Worm (Caenorhabditis elegans): Measurements from ENCODE around the gene snr-4.
"Not testable (repeated sequence)": the region's sequence is repeated elsewhere in the genome, so short reads cannot be mapped to it uniquely, and the experiment has no call there.

Gene snr-4

DNA sequence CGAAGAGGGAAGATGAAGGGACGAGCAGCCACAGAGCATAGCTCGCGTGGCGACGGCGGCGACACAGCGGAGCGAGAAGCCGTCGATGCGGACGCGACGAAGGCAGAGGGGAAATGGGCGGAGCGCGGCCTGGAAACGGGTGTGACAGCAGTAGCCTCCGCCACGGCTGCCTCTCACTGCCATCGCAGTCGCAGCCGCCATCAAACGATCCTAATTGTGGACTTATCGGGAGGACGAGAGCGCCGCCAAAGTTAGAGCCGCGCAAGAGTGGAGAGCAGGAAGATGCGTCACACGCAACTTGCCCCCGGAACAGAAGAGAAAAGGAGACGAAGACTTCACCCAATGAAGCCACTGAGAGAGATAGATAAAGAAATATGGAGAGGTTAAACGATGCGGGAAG is 44.8 kb upstream of the snr-4 start:
- 0 out of 2 replicates have a peak, but pooled peaks have one; percentile 6 for TF ChIP-seq nhr-19 (GFP tag; conservative IDR thresholded peaks at IDR 0.05)
- peak in 1 of 2 experiments; percentile 3 for TF ChIP-seq lsy-2 (tag; optimal IDR thresholded peaks at IDR 0.05)
- peak; percentile 15 for TF ChIP-seq snu-23 (GFP tag; optimal IDR thresholded peaks at IDR 0.05)
- peak; percentile 20 for TF ChIP-seq dsc-1 (tag; optimal IDR thresholded peaks at IDR 0.05)
- peak; percentile 84 for TF ChIP-seq egl-13 (tag; optimal IDR thresholded peaks at IDR 0.05)
- peak; percentile 2 for TF ChIP-seq mep-1 (tag; optimal IDR thresholded peaks at IDR 0.05)
- TF ChIP-seq mdl-1 (tag; optimal IDR thresholded peaks at IDR 0.05): peak in 1 of 2 experiments; percentile 8
- TF ChIP-seq ztf-4 (tag; optimal IDR thresholded peaks at IDR 0.05): peak; percentile 9
- no peak for TF ChIP-seq nhr-77 (tag; optimal IDR thresholded peaks at IDR 0.05)
- peak; percentile 63 for TF ChIP-seq nhr-71 (tag; optimal IDR thresholded peaks at IDR 0.05)
- no peak for TF ChIP-seq nhr-11 (tag; optimal IDR thresholded peaks at IDR 0.05)
- TF ChIP-seq C16A3.4 (tag; optimal IDR thresholded peaks at IDR 0.05): no peak
- TF ChIP-seq tbx-2 (tag; optimal IDR thresholded peaks at IDR 0.05): peak; percentile 53
- TF ChIP-seq zip-4 (GFP tag; optimal IDR thresholded peaks at IDR 0.05): no peak
- no peak for TF ChIP-seq nhr-28 (tag; optimal IDR thresholded peaks at IDR 0.05)
- no peak for TF ChIP-seq F16B12.6 (tag; optimal IDR thresholded peaks at IDR 0.05)
- TF ChIP-seq zag-1 (tag; optimal IDR thresholded peaks at IDR 0.05): no peak
- TF ChIP-seq fkh-10 (GFP tag; optimal IDR thresholded peaks at IDR 0.05): peak; percentile 71
- TF ChIP-seq swsn-7 (tag; optimal IDR thresholded peaks at IDR 0.05): peak; percentile 33
- TF ChIP-seq xbp-1 (tag; optimal IDR thresholded peaks at IDR 0.05): peak; percentile 17
- TF ChIP-seq pqm-1 (tag; optimal IDR thresholded peaks at IDR 0.05): no peak
- peak; percentile 82 for TF ChIP-seq ceh-63 (GFP tag; optimal IDR thresholded peaks at IDR 0.05)
- TF ChIP-seq sox-4 (tag; optimal IDR thresholded peaks at IDR 0.05): no peak
- no peak for TF ChIP-seq nhr-76 (tag; optimal IDR thresholded peaks at IDR 0.05)
- no peak for TF ChIP-seq nhr-85 (tag)
- peak; percentile 26 for TF ChIP-seq irx-1 (tag; optimal IDR thresholded peaks at IDR 0.05)
- peak; percentile 51 for TF ChIP-seq nhr-47 (tag; optimal IDR thresholded peaks at IDR 0.05)
- TF ChIP-seq ceh-82 (tag; optimal IDR thresholded peaks at IDR 0.05): peak in 2 of 3 experiments; percentile 24 to 35
- peak; percentile 70 for TF ChIP-seq fkh-8 (tag; optimal IDR thresholded peaks at IDR 0.05)
- TF ChIP-seq skn-1 (tag; optimal IDR thresholded peaks at IDR 0.05): no peak
- TF ChIP-seq unc-86 (tag; optimal IDR thresholded peaks at IDR 0.05): peak; percentile 67
- TF ChIP-seq lin-14 (GFP tag; optimal IDR thresholded peaks at IDR 0.05): peak; percentile 88
- TF ChIP-seq nhr-84 (tag; optimal IDR thresholded peaks at IDR 0.05): no peak
- peak; percentile 73 for TF ChIP-seq ceh-8 (GFP tag; optimal IDR thresholded peaks at IDR 0.05)
- TF ChIP-seq lin-35 (GFP tag; optimal IDR thresholded peaks at IDR 0.05): peak in 1 of 2 experiments; percentile 8

DNA sequence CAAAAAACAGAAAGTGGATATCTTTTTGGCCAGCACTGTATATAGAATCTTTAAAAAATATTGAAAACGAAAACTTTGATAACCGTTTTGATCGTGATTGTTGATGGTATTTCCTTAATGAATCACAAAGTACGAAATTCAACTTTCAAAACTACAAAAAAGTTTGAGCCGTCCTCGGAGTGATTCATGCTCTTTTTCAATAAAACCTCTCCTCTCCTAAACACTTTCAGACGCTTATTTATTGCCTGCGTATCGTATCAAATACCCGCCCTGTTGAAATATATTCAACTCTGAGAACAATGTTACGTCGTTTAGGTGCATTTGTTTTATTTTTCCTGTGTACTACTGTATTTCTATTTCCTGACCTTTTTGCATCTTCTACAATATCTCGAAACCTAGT is 41.4 kb upstream of the snr-4 start:
- no peak for TF ChIP-seq ets-5 (GFP tag; IDR thresholded peaks at IDR 0.05)
- no peak for TF ChIP-seq dsc-1 (tag; optimal IDR thresholded peaks at IDR 0.05)

ce11 chrV:12020026-12020425 is 40.5 kb upstream of the snr-4 start, which contains the start of gene F10C2.3:
F10C2.3 (plus strand) TSS chrV:12020326.
- TF ChIP-seq sup-37 (GFP tag; optimal IDR thresholded peaks at IDR 0.05); ceh-8 (GFP tag; optimal IDR thresholded peaks at IDR 0.05); hlh-4 (tag; optimal IDR thresholded peaks at IDR 0.05): not testable (repeated sequence)

DNA sequence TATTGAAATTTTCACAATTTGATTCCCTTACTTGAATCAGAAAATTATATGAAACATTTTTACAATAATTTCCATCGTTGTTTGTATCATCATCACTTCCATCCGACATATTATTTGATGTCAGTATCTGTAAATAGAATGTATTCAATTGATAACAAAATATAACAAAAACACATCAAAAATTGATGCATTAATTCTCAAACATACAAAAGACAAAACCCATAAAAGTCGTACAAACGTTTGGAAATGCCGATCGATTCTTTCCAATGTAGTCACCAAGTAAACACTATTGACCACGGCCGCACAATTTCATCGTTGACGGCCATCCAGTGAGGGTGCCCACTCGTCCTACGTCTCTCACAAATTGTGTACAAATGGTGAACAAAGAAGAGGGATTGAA is 33.8 kb upstream of the snr-4 start, which contains the start of gene add-2:
Gene add-2 (minus strand): TSS at position 109 of the 400 bp plus-strand sequence.
- TF ChIP-seq C16A3.4 (tag; optimal IDR thresholded peaks at IDR 0.05): no peak
- TF ChIP-seq elt-2 (tag; optimal IDR thresholded peaks at IDR 0.05): peak; percentile 55
